Worm (Caenorhabditis elegans): Measurements from ENCODE around the gene mpst-7.

The mpst-7 gene

ce11 chrV:12954261-12954660 is 6.7 kb downstream of the mpst-7 start:
- TF ChIP-seq bed-1 (GFP tag; IDR thresholded peaks at IDR 0.05) (no peak), F52B5.7 (tag; optimal IDR thresholded peaks at IDR 0.05) (no peak), ztf-3 (GFP tag; optimal IDR thresholded peaks at IDR 0.05) (no peak), F22D6.2 (tag; optimal IDR thresholded peaks at IDR 0.05) (no peak), ets-4 (GFP tag; optimal IDR thresholded peaks at IDR 0.05) (no peak), C17E4.6 (GFP tag; IDR thresholded peaks at IDR 0.05) (no peak), tbx-9 (tag; optimal IDR thresholded peaks at IDR 0.05; ENCODE audit: borderline replicate concordance) (no peak), bed-2 (GFP tag; IDR thresholded peaks at IDR 0.05) (no peak), madf-8 (GFP tag; conservative IDR thresholded peaks at IDR 0.05) (no peak), efl-1 (GFP tag; optimal IDR thresholded peaks at IDR 0.05) (no peak), snpc-3.4 (tag; optimal IDR thresholded peaks at IDR 0.05) (no peak), mes-4 (tag; optimal IDR thresholded peaks at IDR 0.05) (no peak), somi-1 (GFP tag; optimal IDR thresholded peaks at IDR 0.05) (no peak), repo-1 (tag; optimal IDR thresholded peaks at IDR 0.05) (no peak)

ce11 chrV:12953702-12954101 is 7.2 kb downstream of the mpst-7 start, which contains the start of gene eif-3.K:
TSS of gene eif-3.K (plus strand) at chrV:12954002.
- no peak for TF ChIP-seq zfh-2 (GFP tag; conservative IDR thresholded peaks at IDR 0.05)
- no peak for TF ChIP-seq ztf-26 (tag; optimal IDR thresholded peaks at IDR 0.05)
- no peak for TF ChIP-seq sea-2 (GFP tag; IDR thresholded peaks at IDR 0.05)
- TF ChIP-seq F37B4.10 (GFP tag; IDR thresholded peaks at IDR 0.05), result no peak
- TF ChIP-seq unc-130 (GFP tag; optimal IDR thresholded peaks at IDR 0.05), result no peak
- TF ChIP-seq T07F8.4 (tag; optimal IDR thresholded peaks at IDR 0.05), result no peak
- TF ChIP-seq F49E8.2 (tag; optimal IDR thresholded peaks at IDR 0.05; ENCODE audit: insufficient read depth), result no peak
- TF ChIP-seq dpff-1 (tag; optimal IDR thresholded peaks at IDR 0.05), result no peak
- no peak for TF ChIP-seq bed-1 (GFP tag; IDR thresholded peaks at IDR 0.05)
- TF ChIP-seq let-526 (GFP tag; IDR thresholded peaks at IDR 0.05), result no peak
- TF ChIP-seq mel-28 (tag; optimal IDR thresholded peaks at IDR 0.05; ENCODE audit: borderline replicate concordance), result no peak
- no peak for TF ChIP-seq C17E4.6 (GFP tag; IDR thresholded peaks at IDR 0.05)
- no peak for TF ChIP-seq nfya-2 (GFP tag; IDR thresholded peaks at IDR 0.05)
- no peak for TF ChIP-seq tbp1 (GFP tag; optimal IDR thresholded peaks at IDR 0.05)
- TF ChIP-seq ccch-3 (GFP tag; optimal IDR thresholded peaks at IDR 0.05), result no peak
- TF ChIP-seq F57C9.4 (tag; optimal IDR thresholded peaks at IDR 0.05), result no peak
- no peak for TF ChIP-seq ceh-40 (GFP tag; IDR thresholded peaks at IDR 0.05)
- no peak for TF ChIP-seq ztf-25 (GFP tag; IDR thresholded peaks at IDR 0.05)
- no peak for TF ChIP-seq F33H1.4 (GFP tag; IDR thresholded peaks at IDR 0.05)
- TF ChIP-seq repo-1 (tag; optimal IDR thresholded peaks at IDR 0.05), result no peak

- peak; percentile 61 to 62 for TF ChIP-seq let-607 (tag; optimal IDR thresholded peaks at IDR 0.05)
- TF ChIP-seq mcd-1 (GFP tag; IDR thresholded peaks at IDR 0.05), result 0 out of 2 replicates have a peak, but pooled peaks have one; percentile 24
- peak; percentile 91 for TF ChIP-seq attf-3 (GFP tag; conservative IDR thresholded peaks at IDR 0.05)
- 0 out of 2 replicates have a peak, but pooled peaks have one; percentile 22 for TF ChIP-seq nfyb-1 (GFP tag; IDR thresholded peaks at IDR 0.05)
- TF ChIP-seq Y56A3A.18 (GFP tag; IDR thresholded peaks at IDR 0.05), result no peak
- TF ChIP-seq aptf-3 (GFP tag; IDR thresholded peaks at IDR 0.05), result no peak
Measured at ce11 chrV:12952287-12952686, 8.6 kb downstream of the mpst-7 start, which contains the start of gene pqn-68. TSS of gene pqn-68 (plus strand) at chrV:12952636.
